Worm (Caenorhabditis elegans) whole organism, L4 larva: ENCODE results near the gene K08H2.7.

Source experiments
- F26F4.8 ChIP-seq: fragments of 200-800 bp; sonication (Bioruptor generic); conservative IDR thresholded peaks from 2 replicates; pipeline ENCODE4 v1.3.6; 2022; ENCODE audit warnings: missing genetic modification characterization, missing compliant biosample characterization
- F37D6.2 ChIP-seq: sonication (generic microtip); optimal IDR thresholded peaks from 2 replicates; lab custom pipeline; 2016; ENCODE audit warnings: mild to moderate bottlenecking, missing genetic modification characterization, missing compliant biosample characterization
- F49E8.2 ChIP-seq: sonication (generic microtip); optimal IDR thresholded peaks from 2 replicates; lab custom pipeline; 2016; ENCODE audit warnings: missing compliant biosample characterization, mild to moderate bottlenecking, missing genetic modification characterization, borderline replicate concordance
- Y105C5A.15 ChIP-seq: fragments of 200-800 bp; sonication (Bioruptor generic); IDR thresholded peaks from 2 replicates; pipeline ENCODE4 v1.3.6; 2022; ENCODE audit warnings: missing genetic modification characterization, missing compliant biosample characterization
- Y75B8A.6 ChIP-seq: fragments of 200-800 bp; sonication (Bioruptor generic); IDR thresholded peaks from 2 replicates; pipeline ENCODE4 v1.3.6; 2022; ENCODE audit warnings: missing genetic modification reagents, missing genetic modification characterization, missing compliant biosample characterization
- ZK546.5 ChIP-seq, 2 experiments: sonication (generic microtip); optimal IDR thresholded peaks; 2 replicates each; lab custom pipeline; 2017; ENCODE audit warnings: missing biosample characterization in 2 of 2, missing genetic modification characterization in 2 of 2
- aha-1 ChIP-seq: fragments of 150-350 bp; peaks from one replicate; lab custom pipeline; 2014; ENCODE audit warnings: missing biosample characterization, missing genetic modification characterization
- ama-1 ChIP-seq: fragments of 150-350 bp; optimal IDR thresholded peaks from 2 replicates; lab custom pipeline; 2014; ENCODE audit warnings: inconsistent platforms, mixed read lengths
- attf-4 ChIP-seq: sonication (generic microtip); optimal IDR thresholded peaks from 3 replicates; lab custom pipeline; 2017; ENCODE audit warnings: missing biosample characterization, missing genetic modification characterization
- cey-2 ChIP-seq: sonication (generic microtip); optimal IDR thresholded peaks from 3 replicates; lab custom pipeline; 2017; ENCODE audit warnings: missing genetic modification characterization, mild to moderate bottlenecking, missing compliant biosample characterization, antibody characterized with exemption, borderline replicate concordance; ENCODE audit not compliant: insufficient read depth
- daf-16 ChIP-seq, 3 experiments: sonication (generic microtip); optimal IDR thresholded peaks; 2 replicates each; lab custom pipeline; 2016 to 2017; ENCODE audit warnings: missing genetic modification characterization in 3 of 3, missing genetic modification reagents in 3 of 3, mild to moderate bottlenecking in 2 of 3, missing compliant biosample characterization in 2 of 3, missing biosample characterization in 1 of 3, moderate library complexity in 1 of 3
- dmd-6 ChIP-seq: fragments of 200-800 bp; sonication (Bioruptor generic); IDR thresholded peaks from 2 replicates; pipeline ENCODE4 v1.3.6; 2022; ENCODE audit warnings: missing genetic modification reagents, missing genetic modification characterization, missing compliant biosample characterization
- dmd-9 ChIP-seq: fragments of 200-800 bp; sonication (Bioruptor generic); IDR thresholded peaks from 2 replicates; pipeline ENCODE4 v1.3.6; 2022; ENCODE audit warnings: missing genetic modification reagents, missing genetic modification characterization, missing compliant biosample characterization
- duxl-1 ChIP-seq: sonication (generic microtip); optimal IDR thresholded peaks from 2 replicates; lab custom pipeline; 2016; ENCODE audit warnings: mild to moderate bottlenecking, missing genetic modification characterization, moderate library complexity, missing compliant biosample characterization; ENCODE audit not compliant: poor library complexity
- fkh-10 ChIP-seq: fragments of 150-350 bp; optimal IDR thresholded peaks from 2 replicates; lab custom pipeline; 2014; ENCODE audit warnings: missing biosample characterization, missing genetic modification reagents, missing genetic modification characterization
- hlh-11 ChIP-seq: fragments of 200-800 bp; sonication (Bioruptor generic); optimal IDR thresholded peaks from 2 replicates; lab custom pipeline; 2018; ENCODE audit warnings: mild to moderate bottlenecking, missing genetic modification characterization, missing compliant biosample characterization
- hmg-1.1 ChIP-seq: fragments of 200-800 bp; sonication (Bioruptor generic); IDR thresholded peaks from 2 replicates; pipeline ENCODE4 v1.3.6; 2022; ENCODE audit warnings: missing genetic modification reagents, missing genetic modification characterization, missing compliant biosample characterization
- lir-3 ChIP-seq: sonication (generic microtip); optimal IDR thresholded peaks from 2 replicates; lab custom pipeline; 2016; ENCODE audit warnings: mild to moderate bottlenecking, missing genetic modification characterization, missing compliant biosample characterization
- madf-5 ChIP-seq, 2 experiments: fragments of 200-800 bp; sonication (Bioruptor generic); IDR thresholded peaks; 2 replicates each; pipeline ENCODE4 v1.3.6; 2022; ENCODE audit warnings: missing compliant biosample characterization in 2 of 2, missing genetic modification characterization in 2 of 2
- mdl-1 ChIP-seq, 2 experiments: fragments of 150-350 bp in 1 of 2; sonication (generic microtip) in 1 of 2; optimal IDR thresholded peaks; 2 replicates each; lab custom pipeline; 2014 to 2017; ENCODE audit warnings: missing biosample characterization in 2 of 2, missing genetic modification characterization in 2 of 2
- mep-1 ChIP-seq: fragments of 150-350 bp; sonication (generic microtip); optimal IDR thresholded peaks from 3 replicates; lab custom pipeline; 2014; ENCODE audit warnings: missing biosample characterization, missing genetic modification characterization
- mxl-3 ChIP-seq: fragments of 200-800 bp; sonication (Bioruptor generic); optimal IDR thresholded peaks from 2 replicates; lab custom pipeline; 2018; ENCODE audit warnings: mild to moderate bottlenecking, missing genetic modification characterization, missing compliant biosample characterization
- nhr-10 ChIP-seq: fragments of 150-350 bp; optimal IDR thresholded peaks from 2 replicates; lab custom pipeline; 2014; ENCODE audit warnings: missing biosample characterization, missing genetic modification characterization
- nhr-11 ChIP-seq: fragments of 150-350 bp; optimal IDR thresholded peaks from 2 replicates; lab custom pipeline; 2014; ENCODE audit warnings: missing biosample characterization, missing genetic modification characterization
- nhr-237 ChIP-seq: sonication (generic microtip); optimal IDR thresholded peaks from 2 replicates; lab custom pipeline; 2017; ENCODE audit warnings: missing biosample characterization, missing genetic modification characterization
- nhr-28 ChIP-seq: fragments of 150-350 bp; optimal IDR thresholded peaks from 2 replicates; lab custom pipeline; 2014; ENCODE audit warnings: missing biosample characterization, missing genetic modification characterization
- nhr-42 ChIP-seq: fragments of 200-800 bp; sonication (Bioruptor generic); IDR thresholded peaks from 2 replicates; pipeline ENCODE4 v1.3.6; 2022; ENCODE audit warnings: missing genetic modification characterization, missing compliant biosample characterization
- nhr-77 ChIP-seq: fragments of 150-350 bp; optimal IDR thresholded peaks from 2 replicates; lab custom pipeline; 2014; ENCODE audit warnings: missing biosample characterization, missing genetic modification characterization
- rbr-2 ChIP-seq: sonication (generic microtip); optimal IDR thresholded peaks from 2 replicates; lab custom pipeline; 2016; ENCODE audit warnings: missing genotype, missing genetic modification characterization, missing compliant biosample characterization
- set-16 ChIP-seq: fragments of 200-800 bp; sonication (Bioruptor generic); IDR thresholded peaks from 2 replicates; pipeline ENCODE4 v1.3.6; 2022; ENCODE audit warnings: missing genetic modification reagents, missing genetic modification characterization, missing compliant biosample characterization
- unc-62 ChIP-seq, 3 experiments: fragments of 150-350 bp in 1 of 3; sonication (generic microtip); optimal IDR thresholded peaks in 2 of 3; peaks in 1 of 3; 1 replicate in 1 of 3; 2 replicates in 2 of 3; lab custom pipeline; 2014 to 2017; ENCODE audit warnings: missing biosample characterization in 3 of 3, missing genetic modification characterization in 3 of 3, missing genetic modification reagents in 3 of 3, missing genotype in 1 of 3
- zip-2 ChIP-seq: fragments of 150-350 bp; optimal IDR thresholded peaks from 2 replicates; lab custom pipeline; 2014; ENCODE audit warnings: missing biosample characterization, missing genetic modification characterization

Gene K08H2.7

DNA sequence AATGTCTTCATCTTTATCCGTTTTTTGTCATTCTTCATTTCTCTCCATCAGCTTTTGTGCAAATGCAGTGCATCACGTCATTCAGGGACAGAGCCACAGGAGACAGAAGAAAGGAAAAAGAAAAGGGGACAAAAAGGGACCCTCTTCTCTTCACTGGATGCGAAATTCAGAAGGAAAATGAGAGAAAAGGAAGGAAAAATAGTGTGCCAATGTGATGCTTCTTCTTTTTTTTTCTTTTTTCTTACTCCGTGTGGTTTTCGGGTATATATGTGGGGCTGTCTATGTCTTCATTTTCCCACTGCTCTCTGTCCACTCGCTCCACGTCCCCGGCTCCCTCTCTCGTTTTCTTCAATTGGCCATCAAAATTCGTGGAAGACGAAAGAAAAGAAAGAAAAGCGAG, 37.8 kb downstream of the K08H2.7 start (continued):
- TF ChIP-seq mdl-1 (tag; optimal IDR thresholded peaks at IDR 0.05; lab: Kevin White, UChicago) (peak in 1 of 2 experiments; percentile 32), nhr-237 (tag; lab: Kevin White, UChicago) (no peak)
- TF ChIP-seq, all 104 proteins: peak for 11

DNA sequence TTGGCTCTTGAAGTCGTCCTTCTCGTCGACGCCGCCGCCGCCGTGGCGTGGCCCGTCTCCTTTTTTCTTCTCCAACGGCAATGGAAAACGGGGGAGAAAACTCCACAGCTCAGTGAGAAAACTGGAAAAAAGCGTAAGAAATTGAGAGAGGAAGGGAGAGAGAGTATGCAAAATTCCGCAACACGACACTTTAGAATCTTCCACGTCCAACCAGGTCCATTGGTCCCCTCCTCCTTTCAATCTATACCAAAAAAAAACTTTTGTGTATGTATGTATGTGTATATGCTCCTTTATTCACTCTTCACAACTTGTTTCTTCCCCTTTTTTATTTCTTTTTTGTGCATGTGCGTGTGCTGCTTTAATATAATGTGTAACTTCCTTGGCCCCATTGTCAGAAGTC, 39.2 kb downstream of the K08H2.7 start:
- TF ChIP-seq fkh-10 (GFP tag; lab: Kevin White, UChicago) (no peak), nhr-28 (tag; lab: Kevin White, UChicago) (no peak), madf-5 (GFP tag; IDR thresholded peaks at IDR 0.05; lab: Robert Waterston, UW) (no peak), attf-4 (tag; lab: Kevin White, UChicago) (no peak), hmg-1.1 (GFP tag; lab: Robert Waterston, UW) (0 out of 2 replicates have a peak, but pooled peaks have one; percentile 14), F26F4.8 (GFP tag; lab: Robert Waterston, UW) (no peak), F49E8.2 (tag; lab: Kevin White, UChicago) (no peak), cey-2 (tag; lab: Kevin White, UChicago) (no peak), nhr-77 (tag; lab: Kevin White, UChicago) (no peak), nhr-11 (tag; lab: Kevin White, UChicago) (no peak), duxl-1 (tag; lab: Kevin White, UChicago) (no peak), Y75B8A.6 (GFP tag; lab: Robert Waterston, UW) (no peak), ama-1 (lab: Kevin White, UChicago) (no peak), dmd-9 (GFP tag; lab: Robert Waterston, UW) (no peak), rbr-2 (tag; lab: Kevin White, UChicago) (no peak), ZK546.5 (tag; optimal IDR thresholded peaks at IDR 0.05; lab: Kevin White, UChicago) (no peak), F37D6.2 (tag; lab: Kevin White, UChicago) (no peak), hlh-11 (tag; lab: Kevin White, UChicago) (no peak), lir-3 (tag; lab: Kevin White, UChicago) (no peak), set-16 (GFP tag; lab: Robert Waterston, UW) (peak; percentile 27; the same call in 1 of the 2 replicates), unc-62 (GFP tag; optimal IDR thresholded peaks at IDR 0.05 in 1 of 2; lab: Kevin White, UChicago) (peak in 1 of 2 experiments; percentile 53), unc-62 (tag; optimal IDR thresholded peaks at IDR 0.05; lab: Kevin White, UChicago) (no peak), nhr-10 (tag; lab: Kevin White, UChicago) (no peak), dmd-6 (GFP tag; lab: Robert Waterston, UW) (no peak), mxl-3 (GFP tag; lab: Kevin White, UChicago) (no peak), aha-1 (peak; percentile 85)

DNA sequence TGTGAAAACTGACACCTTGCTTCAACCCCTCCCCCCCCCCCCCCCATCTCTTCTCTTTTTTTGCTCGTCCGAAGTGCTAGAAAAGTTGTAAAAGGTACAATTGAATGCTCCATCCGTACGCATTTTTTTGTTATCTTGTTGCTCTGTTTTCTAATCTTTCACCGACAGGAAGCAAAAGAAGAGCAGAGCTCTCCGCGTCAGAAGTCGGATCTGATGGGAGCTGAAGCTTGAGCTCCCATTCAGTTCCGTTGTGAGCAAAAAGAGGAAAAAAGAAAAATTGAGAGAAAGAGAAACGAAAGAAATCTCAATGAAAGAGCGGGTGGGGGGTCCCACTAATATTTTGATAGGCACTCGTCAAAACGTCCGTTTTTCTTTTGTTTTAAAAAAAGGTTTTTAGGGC, 41.3 kb downstream of the K08H2.7 start:
- TF ChIP-seq nhr-42 (GFP tag; lab: Robert Waterston, UW) (no peak), madf-5 (GFP tag; IDR thresholded peaks at IDR 0.05; lab: Robert Waterston, UW) (no peak), aha-1 (peak; percentile 16)
- TF ChIP-seq, all 104 proteins: peak for 1

DNA sequence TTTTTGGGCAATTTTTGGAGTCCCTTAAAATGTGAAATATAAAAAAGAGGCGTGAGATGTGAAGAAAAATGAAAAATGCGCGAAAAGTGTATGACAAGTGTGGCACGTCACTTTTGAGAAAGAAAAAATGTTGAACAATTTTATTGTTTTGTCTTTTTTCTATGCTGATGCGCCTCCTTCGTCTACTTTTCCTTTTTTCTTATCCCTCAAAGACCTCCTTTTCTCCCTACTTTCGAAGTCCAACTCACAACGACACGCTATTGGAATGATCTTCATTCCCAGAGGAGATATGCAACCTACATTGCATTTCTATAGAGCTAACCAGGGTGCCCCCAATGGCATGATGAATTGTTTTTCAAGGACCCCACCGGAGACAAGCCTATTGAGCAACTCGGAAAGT, 42.2 kb downstream of the K08H2.7 start:
- TF ChIP-seq Y75B8A.6 (GFP tag; lab: Robert Waterston, UW): no peak
- TF ChIP-seq mep-1: peak; percentile 23

DNA sequence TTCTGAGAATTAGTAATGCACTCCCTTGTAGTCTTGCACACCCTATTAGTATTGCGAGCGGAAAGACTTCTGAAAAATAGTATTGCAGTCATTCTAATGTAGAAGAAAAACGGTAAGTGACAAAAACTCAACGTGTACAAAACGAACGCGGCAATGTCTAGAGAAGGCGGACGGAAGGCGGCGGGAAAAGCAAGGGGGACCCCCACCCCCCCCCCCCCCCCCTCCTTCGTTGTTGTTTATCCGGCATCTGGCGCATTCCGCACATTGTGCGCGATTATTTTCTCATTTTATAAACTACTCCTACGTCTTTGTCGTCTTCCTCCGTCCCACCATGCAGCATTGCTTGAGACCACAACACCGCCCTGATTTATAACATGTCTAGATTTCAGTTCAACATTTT, 45.9 kb downstream of the K08H2.7 start:
- no peak for TF ChIP-seq daf-16 (GFP tag; optimal IDR thresholded peaks at IDR 0.05; lab: Kevin White, UChicago)
- no peak for TF ChIP-seq daf-16 (tag; optimal IDR thresholded peaks at IDR 0.05; lab: Kevin White, UChicago)
- TF ChIP-seq zip-2 (tag; lab: Kevin White, UChicago): no peak
- no peak for TF ChIP-seq nhr-11 (tag; lab: Kevin White, UChicago)
- TF ChIP-seq Y105C5A.15: no peak
- TF ChIP-seq set-16 (GFP tag; lab: Robert Waterston, UW): peak; percentile 89
- no peak for TF ChIP-seq mep-1
